Worm (Caenorhabditis elegans) whole organism, L1 larva: ENCODE data around the gene exos-2.

Source experiments
- aha-1 ChIP-seq: fragments of 150-350 bp; optimal IDR thresholded peaks from 2 replicates; lab custom pipeline; 2014; ENCODE audit warnings: missing biosample characterization, missing genetic modification characterization
- ama-1 ChIP-seq: fragments of 150-350 bp; optimal IDR thresholded peaks from 2 replicates; lab custom pipeline; 2014
- egl-13 ChIP-seq: sonication (generic microtip); optimal IDR thresholded peaks from 2 replicates; lab custom pipeline; 2016; ENCODE audit warnings: missing genotype, missing genetic modification reagents, missing genetic modification characterization, missing compliant biosample characterization
- elt-2 ChIP-seq: sonication (generic microtip); optimal IDR thresholded peaks from 2 replicates; lab custom pipeline; 2016; ENCODE audit warnings: missing genetic modification characterization, mild to moderate bottlenecking, inconsistent platforms, missing compliant biosample characterization, missing genetic modification reagents
- fos-1 ChIP-seq: fragments of 150-350 bp; optimal IDR thresholded peaks from 2 replicates; lab custom pipeline; 2014; ENCODE audit warnings: missing biosample characterization, missing genetic modification characterization
- hlh-17 ChIP-seq: fragments of 200-800 bp; sonication (Bioruptor generic); optimal IDR thresholded peaks from 2 replicates; lab custom pipeline; 2018; ENCODE audit warnings: missing genetic modification characterization, mild to moderate bottlenecking, missing compliant biosample characterization, moderate library complexity, borderline replicate concordance
- jun-1 ChIP-seq: fragments of 150-350 bp; optimal IDR thresholded peaks from 2 replicates; lab custom pipeline; 2014; ENCODE audit warnings: missing biosample characterization, missing genetic modification reagents, missing genetic modification characterization
- lir-3 ChIP-seq: sonication (generic microtip); optimal IDR thresholded peaks from 2 replicates; lab custom pipeline; 2016; ENCODE audit warnings: mild to moderate bottlenecking, missing genetic modification characterization, moderate library complexity, missing compliant biosample characterization; ENCODE audit not compliant: poor library complexity
- nhr-237 ChIP-seq: fragments of 150-350 bp; optimal IDR thresholded peaks from 2 replicates; lab custom pipeline; 2014; ENCODE audit warnings: missing biosample characterization, missing genetic modification characterization
- nhr-28 ChIP-seq: fragments of 150-350 bp; optimal IDR thresholded peaks from 2 replicates; lab custom pipeline; 2014; ENCODE audit warnings: missing biosample characterization, missing genetic modification characterization
- nhr-84 ChIP-seq: sonication (generic microtip); optimal IDR thresholded peaks from 2 replicates; lab custom pipeline; 2017; ENCODE audit warnings: missing biosample characterization, missing genetic modification characterization
- unc-62 ChIP-seq: fragments of 150-350 bp; optimal IDR thresholded peaks from 2 replicates; lab custom pipeline; 2014; ENCODE audit warnings: missing biosample characterization, missing genetic modification reagents, missing genetic modification characterization

- TF ChIP-seq elt-2 (tag; lab: Kevin White, UChicago) (no peak), jun-1 (tag; lab: Kevin White, UChicago) (no peak), fos-1 (no peak), unc-62 (GFP tag; lab: Kevin White, UChicago) (no peak), aha-1 (tag; lab: Kevin White, UChicago) (no peak), ama-1 (no peak), nhr-28 (tag; lab: Kevin White, UChicago) (no peak), lir-3 (tag; lab: Kevin White, UChicago) (no peak), egl-13 (tag; lab: Kevin White, UChicago) (no peak), nhr-237 (tag; lab: Kevin White, UChicago) (no peak), nhr-84 (tag; lab: Kevin White, UChicago) (no peak), hlh-17 (GFP tag; lab: Kevin White, UChicago) (no peak)
Observed at ce11 chrIV:6388550-6388949, 26.7 kb upstream of the exos-2 start.
